Worm (Caenorhabditis elegans) whole organism, L2 larva: ENCODE measurements around the gene srx-45.
A peak's percentile ranks its signal among the peaks of the same experiment; 100 is the strongest.

Experiments used
- R02D3.7 ChIP-seq: fragments of 150-350 bp; optimal IDR thresholded peaks from 2 replicates; lab custom pipeline; 2014; ENCODE audit warnings: missing biosample characterization, missing genetic modification characterization
- alr-1 ChIP-seq: fragments of 150-350 bp; optimal IDR thresholded peaks from 2 replicates; lab custom pipeline; 2014; ENCODE audit warnings: missing biosample characterization, missing genetic modification characterization
- aly-2 ChIP-seq: fragments of 150-350 bp; optimal IDR thresholded peaks from 2 replicates; lab custom pipeline; 2014; ENCODE audit warnings: missing biosample characterization, missing genetic modification characterization
- ama-1 ChIP-seq: fragments of 150-350 bp; optimal IDR thresholded peaks from 2 replicates; lab custom pipeline; 2018; ENCODE audit warnings: inconsistent platforms
- ceh-82 ChIP-seq: fragments of 150-350 bp; optimal IDR thresholded peaks from 2 replicates; lab custom pipeline; 2014; ENCODE audit warnings: missing biosample characterization, missing genetic modification characterization
- lin-11 ChIP-seq: fragments of 150-350 bp; sonication (generic microtip); optimal IDR thresholded peaks from 2 replicates; lab custom pipeline; 2014; ENCODE audit warnings: missing biosample characterization, missing genetic modification characterization, inconsistent platforms, mixed read lengths
- lsy-2 ChIP-seq, 2 experiments: fragments of 150-350 bp in 1 of 2; sonication (generic microtip) in 1 of 2; optimal IDR thresholded peaks; 2 replicates each; lab custom pipeline; 2014 to 2017; ENCODE audit warnings: missing biosample characterization in 2 of 2, missing genetic modification characterization in 2 of 2
- mab-5 ChIP-seq: fragments of 150-350 bp; optimal IDR thresholded peaks from 2 replicates; lab custom pipeline; 2014; ENCODE audit warnings: missing biosample characterization, missing genetic modification characterization
- nhr-129 ChIP-seq: fragments of 150-350 bp; optimal IDR thresholded peaks from 2 replicates; lab custom pipeline; 2014; ENCODE audit warnings: missing biosample characterization, missing genetic modification characterization
- nhr-21 ChIP-seq: fragments of 150-350 bp; optimal IDR thresholded peaks from 2 replicates; lab custom pipeline; 2014; ENCODE audit warnings: missing biosample characterization, missing genetic modification characterization
- peb-1 ChIP-seq: fragments of 150-350 bp; optimal IDR thresholded peaks from 2 replicates; lab custom pipeline; 2014; ENCODE audit warnings: missing biosample characterization, missing genetic modification characterization
- snpc-4 ChIP-seq: fragments of 150-350 bp; optimal IDR thresholded peaks from 2 replicates; lab custom pipeline; 2014; ENCODE audit warnings: missing biosample characterization, missing genetic modification characterization
- unc-39 ChIP-seq: fragments of 150-350 bp; optimal IDR thresholded peaks from 2 replicates; lab custom pipeline; 2014; ENCODE audit warnings: missing biosample characterization, missing genetic modification characterization
- ztf-4 ChIP-seq: fragments of 150-350 bp; optimal IDR thresholded peaks from 2 replicates; lab custom pipeline; 2014; ENCODE audit warnings: missing biosample characterization, missing genetic modification characterization

ce11 chrIII:9331084-9331564 lies 24.6 kb upstream of the srx-45 start, which contains the start of gene ufc-1:
- TF ChIP-seq R02D3.7 (no peak), ama-1 (lab: Kevin White, UChicago) (no peak), ceh-82 (tag; lab: Kevin White, UChicago) (no peak), snpc-4 (tag; lab: Kevin White, UChicago) (no peak), peb-1 (no peak), alr-1 (tag; lab: Kevin White, UChicago) (no peak), lsy-2 (tag; optimal IDR thresholded peaks at IDR 0.05; lab: Kevin White, UChicago) (peak in 1 of 2 experiments; percentile 74), mab-5 (tag; lab: Kevin White, UChicago) (no peak), nhr-21 (tag; lab: Kevin White, UChicago) (no peak), lin-11 (tag; lab: Kevin White, UChicago) (no peak), aly-2 (tag; lab: Kevin White, UChicago) (no peak), unc-39 (tag; lab: Kevin White, UChicago) (no peak), nhr-129 (tag; lab: Kevin White, UChicago) (no peak), ztf-4 (tag; lab: Kevin White, UChicago) (no peak)
